Worm (Caenorhabditis elegans) whole organism, young adult: Measurements from ENCODE around the gene F59E12.1.

Source experiments
- ZK185.1 ChIP-seq: sonication (generic microtip); optimal IDR thresholded peaks from 2 replicates; lab custom pipeline; 2016; ENCODE audit warnings: mild to moderate bottlenecking, missing genetic modification characterization, missing compliant biosample characterization; ENCODE audit not compliant: poor library complexity, severe bottlenecking
- sdz-38 ChIP-seq: sonication (generic microtip); optimal IDR thresholded peaks from 2 replicates; lab custom pipeline; 2016; ENCODE audit warnings: missing genotype, missing genetic modification characterization, missing compliant biosample characterization

DNA sequence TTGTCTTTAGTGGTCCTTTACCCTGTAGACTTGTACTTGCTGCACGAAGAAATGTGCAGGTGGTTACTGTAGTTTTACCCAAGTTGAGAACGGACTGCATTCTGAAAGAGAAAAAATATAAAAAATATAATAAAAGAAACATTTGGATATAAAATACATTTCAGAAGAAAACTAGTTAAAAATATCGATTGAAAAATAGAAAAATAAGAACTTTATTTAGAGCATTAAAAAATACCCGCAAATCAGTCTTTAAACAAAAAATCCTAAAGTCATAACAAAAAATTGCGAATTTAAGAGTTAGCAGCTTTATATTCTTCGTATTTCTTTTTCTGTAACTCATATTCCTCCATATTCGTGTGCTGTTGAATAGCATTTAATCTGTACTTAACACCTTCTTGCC, 14.5 kb downstream of the F59E12.1 start, which contains the start of gene C25H3.7:
- no peak for TF ChIP-seq ZK185.1
- TF ChIP-seq sdz-38 (tag; lab: Kevin White, UChicago) = no peak
